Worm (Caenorhabditis elegans) whole organism, early embryonic: ENCODE measurements around the gene frpr-8.
"Not testable (repeated sequence)": the region's sequence is repeated elsewhere in the genome, so short reads cannot be mapped to it uniquely, and the experiment has no call there.

Experiments used
- B0310.2 ChIP-seq: sonication (generic microtip); optimal IDR thresholded peaks from 2 replicates; lab custom pipeline; 2016; ENCODE audit warnings: mild to moderate bottlenecking, missing genetic modification characterization, missing compliant biosample characterization
- F13C5.2 ChIP-seq: sonication (generic microtip); optimal IDR thresholded peaks from 2 replicates; lab custom pipeline; 2017; ENCODE audit warnings: mild to moderate bottlenecking, missing genetic modification characterization, inconsistent platforms, missing compliant biosample characterization
- aly-1 ChIP-seq: sonication (generic microtip); optimal IDR thresholded peaks from 2 replicates; lab custom pipeline; 2016; ENCODE audit warnings: missing genetic modification characterization, missing compliant biosample characterization
- ama-1 ChIP-seq: fragments of 150-350 bp; optimal IDR thresholded peaks from 2 replicates; lab custom pipeline; 2014
- ceh-13 ChIP-seq: fragments of 200-800 bp; sonication (Bioruptor generic); optimal IDR thresholded peaks from 2 replicates; lab custom pipeline; 2018; ENCODE audit warnings: mild to moderate bottlenecking, missing genetic modification characterization, missing compliant biosample characterization
- ceh-36 ChIP-seq: sonication (generic microtip); optimal IDR thresholded peaks from 2 replicates; lab custom pipeline; 2016; ENCODE audit warnings: missing genetic modification characterization, inconsistent platforms, missing compliant biosample characterization
- ets-7 ChIP-seq: sonication (generic microtip); optimal IDR thresholded peaks from 2 replicates; lab custom pipeline; 2016; ENCODE audit warnings: missing genotype, missing genetic modification characterization, missing compliant biosample characterization
- flt-1 ChIP-seq: fragments of 200-800 bp; sonication (Bioruptor generic); IDR thresholded peaks from 2 replicates; pipeline ENCODE4 v1.3.6; 2022; ENCODE audit warnings: missing genetic modification characterization, missing compliant biosample characterization
- hmbx-1 ChIP-seq: sonication (generic microtip); optimal IDR thresholded peaks from 2 replicates; lab custom pipeline; 2016; ENCODE audit warnings: mild to moderate bottlenecking, missing genetic modification characterization, missing compliant biosample characterization
- hmg-4 ChIP-seq: fragments of 200-800 bp; sonication (Bioruptor generic); optimal IDR thresholded peaks from 2 replicates; lab custom pipeline; 2018; ENCODE audit warnings: mild to moderate bottlenecking, missing genetic modification characterization, missing compliant biosample characterization
- hnd-1 ChIP-seq: sonication (generic microtip); optimal IDR thresholded peaks from 2 replicates; lab custom pipeline; 2016; ENCODE audit warnings: missing genetic modification characterization, missing compliant biosample characterization
- pes-1 ChIP-seq: fragments of 200-800 bp; sonication (Bioruptor generic); IDR thresholded peaks from 2 replicates; pipeline ENCODE4 v1.3.6; 2022; ENCODE audit warnings: missing genetic modification reagents, missing genetic modification characterization, missing compliant biosample characterization
- scrt-1 ChIP-seq: fragments of 200-800 bp; sonication (Bioruptor generic); IDR thresholded peaks from 2 replicates; pipeline ENCODE4 v1.3.6; 2022; ENCODE audit warnings: missing genetic modification characterization, missing compliant biosample characterization
- sea-1 ChIP-seq: fragments of 200-800 bp; sonication (Bioruptor generic); conservative IDR thresholded peaks from 2 replicates; pipeline ENCODE4 v1.3.6; 2022; ENCODE audit warnings: missing genetic modification characterization, missing compliant biosample characterization
- tbx-11 ChIP-seq: fragments of 200-800 bp; sonication (Bioruptor generic); IDR thresholded peaks from 2 replicates; pipeline ENCODE4 v1.3.6; 2022; ENCODE audit warnings: missing genetic modification characterization, missing compliant biosample characterization
- tbx-37 ChIP-seq: fragments of 200-800 bp; sonication (Bioruptor generic); conservative IDR thresholded peaks from 2 replicates; pipeline ENCODE4 v1.3.6; 2022; ENCODE audit warnings: missing genetic modification reagents, missing genetic modification characterization, missing compliant biosample characterization
- tra-4 ChIP-seq: sonication (generic microtip); optimal IDR thresholded peaks from 2 replicates; lab custom pipeline; 2017; ENCODE audit warnings: missing genetic modification characterization, missing compliant biosample characterization

frpr-8 gene

ce11 chrX:8720658-8721057, 23.0 kb downstream of the frpr-8 start, which contains the start of gene F53A9.9:
Gene F53A9.9 (minus strand): TSS chrX:8720758.
- TF ChIP-seq flt-1 (GFP tag; lab: Robert Waterston, UW) (no peak), B0310.2 (no peak), F13C5.2 (tag; lab: Kevin White, UChicago) (no peak), ceh-36 (no peak), ama-1 (lab: Kevin White, UChicago) (no peak)

DNA sequence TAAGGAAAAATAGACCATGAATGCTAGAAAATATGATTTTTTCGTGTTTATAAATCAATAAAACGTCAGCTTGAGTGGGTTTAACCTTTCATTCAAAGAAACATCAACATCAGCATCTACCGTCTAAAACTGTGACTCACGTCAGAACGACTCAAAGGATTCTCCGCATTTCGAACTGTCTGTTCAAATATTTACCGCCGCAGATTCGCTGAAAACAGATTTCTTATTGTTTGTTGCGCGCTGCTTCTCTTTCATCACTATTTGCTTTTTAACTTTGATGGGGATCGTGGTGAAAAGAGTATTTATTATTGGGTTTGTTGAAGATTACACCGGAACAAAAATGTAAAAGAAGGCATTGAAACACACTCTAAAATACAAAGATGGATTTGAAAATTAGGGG, 23.7 kb downstream of the frpr-8 start:
- TF ChIP-seq B0310.2 (no peak), hnd-1 (tag; lab: Kevin White, UChicago) (no peak)

DNA sequence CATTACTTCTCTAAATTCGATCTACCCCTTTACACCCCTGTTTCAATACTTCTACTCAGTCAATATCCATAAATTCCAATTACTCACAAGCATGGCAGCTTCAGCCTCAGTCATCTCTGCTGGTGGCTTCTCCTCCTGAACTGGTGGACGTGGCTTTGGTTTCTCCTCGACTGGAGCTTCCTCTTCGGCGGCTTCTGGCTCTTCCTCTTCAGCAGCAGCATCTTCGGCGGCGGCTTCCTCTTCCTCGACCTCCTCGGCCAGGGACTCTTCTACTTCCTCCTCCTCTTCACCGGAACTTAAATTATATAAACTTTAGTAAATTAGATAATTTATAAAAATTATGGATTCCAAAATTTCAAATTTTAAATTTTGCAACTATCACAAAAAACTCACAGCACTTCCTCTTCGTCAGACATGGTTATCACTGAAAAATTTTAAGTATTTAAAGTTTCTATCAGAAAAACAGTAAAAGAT, 25.5 kb downstream of the frpr-8 start, which contains the start of gene tnt-2:
Gene tnt-2, minus strand, starts transcription at position 424 of the 474 bp plus-strand sequence.
- TF ChIP-seq F13C5.2 (tag; lab: Kevin White, UChicago) (no peak), pes-1 (no peak), ets-7 (no peak), tra-4 (tag; lab: Kevin White, UChicago) (no peak), sea-1 (GFP tag; lab: Robert Waterston, UW) (no peak), hmg-4 (GFP tag; lab: Kevin White, UChicago) (no peak), B0310.2 (no peak), aly-1 (no peak), ceh-36 (no peak), hmbx-1 (no peak), flt-1 (GFP tag; lab: Robert Waterston, UW) (no peak), scrt-1 (GFP tag; lab: Robert Waterston, UW) (no peak)

- TF ChIP-seq scrt-1 (GFP tag; lab: Robert Waterston, UW) (no peak), hnd-1 (tag; lab: Kevin White, UChicago) (no peak), pes-1 (no peak), hmbx-1 (no peak), sea-1 (GFP tag; lab: Robert Waterston, UW) (no peak), flt-1 (GFP tag; lab: Robert Waterston, UW) (no peak), F13C5.2 (tag; lab: Kevin White, UChicago) (no peak), tbx-37 (GFP tag; lab: Robert Waterston, UW) (no peak), ets-7 (no peak), ama-1 (lab: Kevin White, UChicago) (no peak), ceh-13 (no peak), tra-4 (tag; lab: Kevin White, UChicago) (no peak), aly-1 (no peak), B0310.2 (no peak), tbx-11 (GFP tag; lab: Robert Waterston, UW) (no peak), hmg-4 (GFP tag; lab: Kevin White, UChicago) (no peak), ceh-36 (no peak)
These were observed 26.2 kb downstream of the frpr-8 start for ce11 chrX:8723840-8724239.

DNA sequence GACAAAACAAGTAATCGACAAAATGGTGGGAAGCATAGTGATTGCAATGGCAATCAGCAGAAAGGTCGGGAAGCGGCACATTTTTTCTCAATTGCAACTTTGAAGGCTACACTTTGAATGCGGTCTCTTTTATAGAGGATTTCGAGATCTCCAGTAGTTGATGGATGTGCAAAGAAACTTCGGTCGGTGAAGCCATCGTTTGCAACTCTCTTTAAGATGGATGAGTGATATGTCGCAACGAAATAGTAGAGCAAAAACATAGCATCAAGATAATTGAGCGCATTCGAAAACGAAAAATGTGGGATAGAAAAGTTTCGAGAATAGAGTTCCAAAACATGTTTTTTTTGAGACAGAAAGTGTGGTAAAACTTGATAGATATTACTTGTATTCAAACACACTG, 29.7 kb downstream of the frpr-8 start, which contains the start of gene EGAP4.1:
Gene EGAP4.1, minus strand, starts transcription at position 101 of the 400 bp plus-strand sequence.
- TF ChIP-seq tra-4 (tag; lab: Kevin White, UChicago) (no peak), tbx-37 (GFP tag; lab: Robert Waterston, UW) (no peak), hmg-4 (GFP tag; lab: Kevin White, UChicago) (no peak), hnd-1 (tag; lab: Kevin White, UChicago) (no peak), pes-1 (no peak), ceh-36 (no peak), hmbx-1 (no peak)

DNA sequence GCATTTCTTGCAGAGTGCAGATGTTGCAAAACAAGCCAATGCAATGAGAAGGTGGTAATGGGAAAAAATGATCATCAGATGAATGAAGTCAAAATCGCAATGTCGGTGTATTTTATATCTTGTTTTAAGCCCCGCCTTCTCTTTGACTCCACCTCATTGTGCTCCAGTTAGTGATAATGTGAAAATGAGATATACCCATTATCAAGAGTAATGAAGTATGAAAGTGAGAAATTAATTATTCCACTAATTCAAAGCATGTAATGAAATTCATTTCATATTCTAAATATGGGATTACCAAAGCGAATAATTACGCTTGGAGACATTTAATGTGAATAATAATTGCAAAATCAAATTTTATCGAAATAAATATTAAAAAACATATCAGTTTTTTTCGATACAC, 34.2 kb downstream of the frpr-8 start, which contains the start of gene M02D8.6:
Gene M02D8.6, minus strand, starts transcription at position 101 of the 400 bp plus-strand sequence.
- not testable (repeated sequence) for TF ChIP-seq ceh-36; pes-1; hnd-1 (tag; lab: Kevin White, UChicago)

DNA sequence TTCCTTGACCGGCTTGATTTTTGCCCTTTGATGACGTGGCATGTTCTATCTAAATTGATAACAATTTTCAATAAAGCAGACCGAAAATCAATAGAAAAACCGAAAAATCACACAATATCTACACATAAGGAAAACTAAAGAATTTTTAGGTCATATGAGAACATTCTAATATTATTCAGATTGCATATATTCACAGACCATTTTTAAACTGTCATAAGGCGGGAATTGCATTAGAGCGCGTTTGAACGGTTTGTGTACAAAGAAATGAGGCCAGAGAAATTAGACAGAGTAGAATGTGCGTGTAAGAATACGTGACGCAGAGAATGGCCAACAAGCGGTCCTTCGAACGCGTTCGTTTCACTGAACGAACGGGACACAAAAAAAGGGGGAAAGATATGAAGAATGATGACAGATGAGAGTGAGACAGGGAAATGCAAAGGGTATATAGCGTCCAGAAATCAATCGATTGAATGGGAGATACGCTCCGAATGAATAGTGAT, 39.4 kb downstream of the frpr-8 start, which contains the start of gene M02D8.3:
Gene M02D8.3, minus strand, starts transcription at position 51 of the 500 bp plus-strand sequence.
- TF ChIP-seq hmg-4 (GFP tag; lab: Kevin White, UChicago) (no peak), F13C5.2 (tag; lab: Kevin White, UChicago) (peak; percentile 35), tra-4 (tag; lab: Kevin White, UChicago) (no peak), ama-1 (lab: Kevin White, UChicago) (no peak), ets-7 (no peak), flt-1 (GFP tag; lab: Robert Waterston, UW) (no peak), ceh-13 (no peak), hnd-1 (tag; lab: Kevin White, UChicago) (no peak)

DNA sequence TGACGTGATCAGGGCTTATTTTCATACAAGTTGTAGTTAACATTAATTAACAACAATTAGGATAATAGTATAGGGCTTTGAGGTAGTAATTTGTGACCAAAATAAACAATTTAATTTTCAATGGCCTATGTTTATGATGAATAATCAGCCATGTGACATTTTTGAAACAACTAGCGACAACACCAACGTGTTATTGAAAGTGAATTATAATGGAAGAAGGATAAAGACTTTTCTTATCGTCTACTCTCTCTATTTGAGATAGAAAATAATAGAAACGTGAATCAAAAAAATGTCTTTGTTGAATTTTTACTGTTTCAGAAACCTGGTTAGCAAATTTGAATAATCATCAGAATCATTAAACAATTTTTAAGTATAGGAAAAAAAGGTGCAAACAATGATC, 40.2 kb downstream of the frpr-8 start:
- TF ChIP-seq aly-1 (no peak), flt-1 (GFP tag; lab: Robert Waterston, UW) (no peak), tra-4 (tag; lab: Kevin White, UChicago) (no peak), hmbx-1 (no peak), hnd-1 (tag; lab: Kevin White, UChicago) (no peak), F13C5.2 (tag; lab: Kevin White, UChicago) (no peak)

DNA sequence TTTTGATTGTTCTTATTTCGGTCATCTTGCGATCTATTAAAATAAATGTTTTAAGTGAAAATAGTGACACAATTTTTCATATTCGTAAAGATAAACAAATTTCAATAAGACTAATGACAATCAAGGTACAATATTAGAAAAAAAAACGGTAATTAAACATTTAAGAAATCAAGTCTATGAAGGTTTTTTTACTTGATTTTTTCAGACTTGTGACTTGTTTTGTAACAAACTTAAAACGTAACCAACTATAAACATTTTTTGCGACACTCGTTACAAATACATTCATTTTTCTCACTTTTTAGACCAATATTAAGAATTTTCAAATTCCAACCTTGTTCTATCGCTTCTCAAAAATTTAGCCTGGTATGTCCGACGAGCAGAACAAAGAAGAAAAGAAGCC, 41.8 kb downstream of the frpr-8 start, which contains the start of gene M02D8.2:
Gene M02D8.2, plus strand, starts transcription at position 301 of the 400 bp plus-strand sequence.
- no peak for TF ChIP-seq F13C5.2 (tag; lab: Kevin White, UChicago)
- no peak for TF ChIP-seq tra-4 (tag; lab: Kevin White, UChicago)
- no peak for TF ChIP-seq pes-1
- no peak for TF ChIP-seq hmg-4 (GFP tag; lab: Kevin White, UChicago)
- no peak for TF ChIP-seq ets-7
- TF ChIP-seq sea-1 (GFP tag; lab: Robert Waterston, UW): no peak
